Worm (Caenorhabditis elegans) whole organism, L4/young adult: ENCODE measurements around the gene C35D10.12.

Experiments used
- dao-5 ChIP-seq: sonication (generic microtip); optimal IDR thresholded peaks from 2 replicates; lab custom pipeline; 2016; ENCODE audit warnings: missing genotype, missing genetic modification characterization, moderate library complexity, missing compliant biosample characterization
- him-1 ChIP-seq: sonication (generic microtip); optimal IDR thresholded peaks from 2 replicates; lab custom pipeline; 2016; ENCODE audit warnings: missing genotype, missing genetic modification reagents, missing genetic modification characterization, missing compliant biosample characterization

- TF ChIP-seq dao-5 (no peak), him-1 (tag; lab: Kevin White, UChicago) (no peak)
These were observed 12.7 kb downstream of the C35D10.12 start, which contains the start of the genes C35D10.10 and C35D10.5 for ce11 chrIII:4861744-4862401.
